Fruit fly (Drosophila melanogaster): ENCODE results near the gene pkaap.
A peak's percentile ranks its signal among the peaks of the same experiment; 100 is the strongest.

DNA sequence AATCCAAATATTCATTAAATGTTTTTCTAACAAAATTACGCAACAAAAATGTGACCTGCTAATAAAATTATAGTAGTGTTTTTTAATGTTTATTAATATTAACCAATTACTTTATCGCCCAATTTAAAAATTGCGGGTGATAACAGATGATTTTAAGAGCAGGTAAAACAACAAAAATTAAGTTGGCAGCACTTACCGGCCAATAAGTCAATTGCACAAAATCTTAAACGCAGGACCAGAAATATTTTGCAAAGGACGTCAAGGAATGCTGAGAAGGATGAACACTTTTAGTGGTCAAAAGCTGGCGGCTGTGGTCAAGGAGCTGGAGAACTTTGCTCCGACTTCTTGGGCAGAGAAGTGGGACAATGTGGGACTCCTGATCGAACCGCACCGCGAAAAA, 38.8 kb downstream of the pkaap start, which contains the start of gene CG4278:
- TF ChIP-seq Ets98B (GFP tag; IDR thresholded peaks at IDR 0.05) (no peak), Pif1B (GFP tag; optimal IDR thresholded peaks at IDR 0.05) (no peak), Pif1A (GFP tag; optimal IDR thresholded peaks at IDR 0.05) (no peak), D1 (tag; optimal IDR thresholded peaks at IDR 0.05) (peak; percentile 79)

Measured in whole organism, pupa.